Fruit fly (Drosophila melanogaster): ENCODE data around the gene Prx6a.

- no peak for TF ChIP-seq usp (GFP tag; optimal IDR thresholded peaks at IDR 0.05)
- peak; percentile 80 for TF ChIP-seq Dll (optimal IDR thresholded peaks at IDR 0.05)
- TF ChIP-seq CG8478 (optimal IDR thresholded peaks at IDR 0.05), result no peak
- TF ChIP-seq psq (optimal IDR thresholded peaks at IDR 0.05), result no peak
- no peak for TF ChIP-seq pan (optimal IDR thresholded peaks at IDR 0.05)
- no peak for TF ChIP-seq EcR (GFP tag; optimal IDR thresholded peaks at IDR 0.05)
These were observed 8.8 kb upstream of the Prx6a start for dm6 chr2L:2886613-2887537.
